Worm (Caenorhabditis elegans) whole organism, L4 larva: ENCODE data around the gene col-34.
"Not testable (repeated sequence)": the region's sequence is repeated elsewhere in the genome, so short reads cannot be mapped to it uniquely, and the experiment has no call there.

Source experiments
- F37D6.2 ChIP-seq: sonication (generic microtip); optimal IDR thresholded peaks from 2 replicates; lab custom pipeline; 2016; ENCODE audit warnings: mild to moderate bottlenecking, missing genetic modification characterization, missing compliant biosample characterization
- R02D3.7 ChIP-seq: fragments of 150-350 bp; sonication (generic microtip); optimal IDR thresholded peaks from 3 replicates; lab custom pipeline; 2014; ENCODE audit warnings: missing biosample characterization, missing genetic modification characterization
- Y48G9A.11 ChIP-seq: fragments of 200-800 bp; sonication (Bioruptor generic); IDR thresholded peaks from 2 replicates; pipeline ENCODE4 v1.3.6; 2022; ENCODE audit warnings: missing genetic modification reagents, missing genetic modification characterization, missing compliant biosample characterization
- ces-1 ChIP-seq: fragments of 150-350 bp; sonication (generic microtip); optimal IDR thresholded peaks from 4 replicates; lab custom pipeline; 2014; ENCODE audit warnings: missing biosample characterization, missing genetic modification reagents, missing genetic modification characterization
- daf-16 ChIP-seq, 3 experiments: sonication (generic microtip); optimal IDR thresholded peaks; 2 replicates each; lab custom pipeline; 2016 to 2017; ENCODE audit warnings: missing genetic modification characterization in 3 of 3, missing genetic modification reagents in 3 of 3, mild to moderate bottlenecking in 2 of 3, missing compliant biosample characterization in 2 of 3, missing biosample characterization in 1 of 3, moderate library complexity in 1 of 3
- fkh-10 ChIP-seq: fragments of 150-350 bp; optimal IDR thresholded peaks from 2 replicates; lab custom pipeline; 2014; ENCODE audit warnings: missing biosample characterization, missing genetic modification reagents, missing genetic modification characterization
- fos-1 ChIP-seq: fragments of 150-350 bp; optimal IDR thresholded peaks from 2 replicates; lab custom pipeline; 2014; ENCODE audit warnings: missing biosample characterization, missing genetic modification characterization
- lsy-2 ChIP-seq, 2 experiments: fragments of 150-350 bp in 1 of 2; sonication (generic microtip) in 1 of 2; optimal IDR thresholded peaks; 2 replicates each; lab custom pipeline; 2014 to 2017; ENCODE audit warnings: missing biosample characterization in 2 of 2, missing genetic modification characterization in 2 of 2
- nhr-28 ChIP-seq: fragments of 150-350 bp; optimal IDR thresholded peaks from 2 replicates; lab custom pipeline; 2014; ENCODE audit warnings: missing biosample characterization, missing genetic modification characterization
- nhr-76 ChIP-seq: fragments of 150-350 bp; optimal IDR thresholded peaks from 2 replicates; lab custom pipeline; 2014; ENCODE audit warnings: missing biosample characterization, missing genetic modification characterization

DNA sequence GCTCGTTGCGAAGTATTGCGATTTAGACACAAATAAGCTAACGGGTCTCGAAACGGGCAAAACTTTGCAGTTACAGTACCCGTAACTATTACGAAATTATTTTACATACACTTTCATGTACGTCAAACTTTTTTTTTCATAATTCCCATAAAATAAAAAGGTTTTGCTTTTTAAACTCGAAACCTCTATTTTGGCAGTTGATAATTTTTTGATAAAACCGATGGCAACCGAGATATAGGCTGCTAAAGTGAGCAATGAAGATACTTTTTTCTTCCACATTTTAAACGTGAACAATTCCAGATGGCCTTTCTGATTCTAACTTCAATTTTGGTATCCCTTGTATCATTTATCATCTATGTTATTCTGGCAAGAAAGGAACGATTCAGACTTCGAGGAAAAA lies 47.2 kb downstream of the col-34 start, which contains the start of gene cyp-25A6:
- not testable (repeated sequence) for TF ChIP-seq lsy-2 (tag; optimal IDR thresholded peaks at IDR 0.05; lab: Kevin White, UChicago); nhr-28 (tag; lab: Kevin White, UChicago); R02D3.7 (tag; lab: Kevin White, UChicago); F37D6.2 (tag; lab: Kevin White, UChicago); nhr-76 (tag; lab: Kevin White, UChicago); fkh-10 (GFP tag; lab: Kevin White, UChicago); fos-1 (tag; lab: Kevin White, UChicago); daf-16 (GFP tag; optimal IDR thresholded peaks at IDR 0.05; lab: Kevin White, UChicago); daf-16 (tag; optimal IDR thresholded peaks at IDR 0.05; lab: Kevin White, UChicago); Y48G9A.11 (GFP tag; lab: Robert Waterston, UW); ces-1 (GFP tag; lab: Kevin White, UChicago)
